Worm (Caenorhabditis elegans): Measurements from ENCODE around the gene ZK892.4.

- TF ChIP-seq nhr-23 (tag; optimal IDR thresholded peaks at IDR 0.05) (no peak), lin-39 (tag; optimal IDR thresholded peaks at IDR 0.05) (peak; percentile 73), ceh-82 (tag; optimal IDR thresholded peaks at IDR 0.05) (no peak), dmd-4 (tag; optimal IDR thresholded peaks at IDR 0.05) (no peak)
Measured at ce11 chrII:9984866-9985336, 21.5 kb upstream of the ZK892.4 start.
